Worm (Caenorhabditis elegans) whole organism, L1 larva: Measurements from ENCODE around the gene Y43F8B.7.
A peak's percentile ranks its signal among the peaks of the same experiment; 100 is the strongest.

Experiments
- C04F5.9 ChIP-seq: sonication (generic microtip); optimal IDR thresholded peaks from 2 replicates; lab custom pipeline; 2016; ENCODE audit warnings: missing genetic modification characterization, missing compliant biosample characterization
- C34B4.2 ChIP-seq: sonication (generic microtip); optimal IDR thresholded peaks from 2 replicates; lab custom pipeline; 2017; ENCODE audit warnings: mild to moderate bottlenecking, missing genetic modification characterization, missing compliant biosample characterization
- aly-2 ChIP-seq: fragments of 150-350 bp; optimal IDR thresholded peaks from 2 replicates; lab custom pipeline; 2014; ENCODE audit warnings: missing biosample characterization, missing genetic modification characterization
- ama-1 ChIP-seq: fragments of 150-350 bp; optimal IDR thresholded peaks from 2 replicates; lab custom pipeline; 2014
- blmp-1 ChIP-seq: fragments of 150-350 bp; optimal IDR thresholded peaks from 2 replicates; lab custom pipeline; 2014; ENCODE audit warnings: missing biosample characterization, missing genetic modification characterization
- ceh-63 ChIP-seq: fragments of 200-800 bp; sonication (Bioruptor generic); optimal IDR thresholded peaks from 2 replicates; lab custom pipeline; 2018; ENCODE audit warnings: mild to moderate bottlenecking, missing genetic modification characterization, missing compliant biosample characterization
- ceh-90 ChIP-seq: sonication (generic microtip); optimal IDR thresholded peaks from 2 replicates; lab custom pipeline; 2016; ENCODE audit warnings: missing genetic modification characterization, missing compliant biosample characterization
- ces-1 ChIP-seq: fragments of 150-350 bp; optimal IDR thresholded peaks from 2 replicates; lab custom pipeline; 2014; ENCODE audit warnings: missing biosample characterization, missing genetic modification reagents, missing genetic modification characterization
- dpl-1 ChIP-seq, 3 experiments: fragments of 150-350 bp in 2 of 3; sonication (generic microtip) in 1 of 3; optimal IDR thresholded peaks; 2 replicates each; lab custom pipeline; 2014 to 2017; ENCODE audit warnings: missing biosample characterization in 3 of 3, missing genetic modification characterization in 3 of 3, missing genetic modification reagents in 3 of 3
- efl-1 ChIP-seq, 4 experiments: fragments of 150-350 bp; optimal IDR thresholded peaks in 3 of 4; peaks in 1 of 4; 1 replicate in 1 of 4; 2 replicates in 3 of 4; lab custom pipeline; 2014; ENCODE audit warnings: missing biosample characterization in 2 of 4, missing genetic modification characterization in 2 of 4, missing genetic modification reagents in 2 of 4
- elt-2 ChIP-seq: sonication (generic microtip); optimal IDR thresholded peaks from 2 replicates; lab custom pipeline; 2016; ENCODE audit warnings: missing genetic modification characterization, mild to moderate bottlenecking, inconsistent platforms, missing compliant biosample characterization, missing genetic modification reagents
- ets-5 ChIP-seq: fragments of 200-800 bp; sonication (Bioruptor generic); IDR thresholded peaks from 2 replicates; pipeline ENCODE4 v1.3.6; 2022; ENCODE audit warnings: missing genetic modification characterization, missing compliant biosample characterization
- fos-1 ChIP-seq: fragments of 150-350 bp; optimal IDR thresholded peaks from 2 replicates; lab custom pipeline; 2014; ENCODE audit warnings: missing biosample characterization, missing genetic modification characterization
- grh-1 ChIP-seq: fragments of 200-800 bp; sonication (Bioruptor generic); IDR thresholded peaks from 2 replicates; pipeline ENCODE4 v1.3.6; 2022; ENCODE audit warnings: missing genetic modification reagents, missing genetic modification characterization, missing compliant biosample characterization
- hlh-17 ChIP-seq: fragments of 200-800 bp; sonication (Bioruptor generic); optimal IDR thresholded peaks from 2 replicates; lab custom pipeline; 2018; ENCODE audit warnings: missing genetic modification characterization, mild to moderate bottlenecking, missing compliant biosample characterization, moderate library complexity, borderline replicate concordance
- hpl-2 ChIP-seq: fragments of 150-350 bp; optimal IDR thresholded peaks from 2 replicates; lab custom pipeline; 2014; ENCODE audit warnings: missing biosample characterization, missing genetic modification reagents, missing genetic modification characterization
- irx-1 ChIP-seq: sonication (generic microtip); optimal IDR thresholded peaks from 2 replicates; lab custom pipeline; 2016; ENCODE audit warnings: missing genetic modification characterization, missing compliant biosample characterization
- jun-1 ChIP-seq: fragments of 150-350 bp; optimal IDR thresholded peaks from 2 replicates; lab custom pipeline; 2014; ENCODE audit warnings: missing biosample characterization, missing genetic modification reagents, missing genetic modification characterization
- lin-13 ChIP-seq: fragments of 150-350 bp; optimal IDR thresholded peaks from 2 replicates; lab custom pipeline; 2014; ENCODE audit warnings: missing biosample characterization, missing genetic modification reagents, missing genetic modification characterization
- lin-14 ChIP-seq: fragments of 200-800 bp; sonication (Bioruptor generic); optimal IDR thresholded peaks from 2 replicates; lab custom pipeline; 2018; ENCODE audit warnings: mild to moderate bottlenecking, missing genetic modification characterization, moderate library complexity, missing compliant biosample characterization
- lin-39 ChIP-seq: fragments of 150-350 bp; optimal IDR thresholded peaks from 2 replicates; lab custom pipeline; 2014; ENCODE audit warnings: missing biosample characterization, missing genetic modification reagents, missing genetic modification characterization
- lsy-2 ChIP-seq, 2 experiments: fragments of 150-350 bp; optimal IDR thresholded peaks; 2 replicates each; lab custom pipeline; 2014; ENCODE audit warnings: missing biosample characterization in 2 of 2, missing genetic modification characterization in 2 of 2
- nhr-11 ChIP-seq: fragments of 150-350 bp; optimal IDR thresholded peaks from 2 replicates; lab custom pipeline; 2014; ENCODE audit warnings: missing biosample characterization, missing genetic modification characterization
- nhr-12 ChIP-seq: sonication (generic microtip); optimal IDR thresholded peaks from 2 replicates; lab custom pipeline; 2017; ENCODE audit warnings: missing biosample characterization, missing genetic modification characterization
- nhr-47 ChIP-seq: sonication (generic microtip); optimal IDR thresholded peaks from 2 replicates; lab custom pipeline; 2016; ENCODE audit warnings: mild to moderate bottlenecking, missing genetic modification characterization, moderate library complexity, missing compliant biosample characterization
- nhr-71 ChIP-seq: sonication (generic microtip); optimal IDR thresholded peaks from 2 replicates; lab custom pipeline; 2016; ENCODE audit warnings: mild to moderate bottlenecking, missing genetic modification characterization, moderate library complexity, missing compliant biosample characterization
- nhr-76 ChIP-seq: sonication (generic microtip); optimal IDR thresholded peaks from 2 replicates; lab custom pipeline; 2017; ENCODE audit warnings: missing biosample characterization, missing genetic modification characterization
- nhr-77 ChIP-seq: fragments of 150-350 bp; optimal IDR thresholded peaks from 2 replicates; lab custom pipeline; 2014; ENCODE audit warnings: missing biosample characterization, missing genetic modification characterization
- nhr-84 ChIP-seq: sonication (generic microtip); optimal IDR thresholded peaks from 2 replicates; lab custom pipeline; 2017; ENCODE audit warnings: missing biosample characterization, missing genetic modification characterization
- rnt-1 ChIP-seq: sonication (generic microtip); optimal IDR thresholded peaks from 2 replicates; lab custom pipeline; 2016; ENCODE audit warnings: mild to moderate bottlenecking, missing genetic modification characterization, moderate library complexity, missing compliant biosample characterization
- skn-1 ChIP-seq: fragments of 150-350 bp; optimal IDR thresholded peaks from 2 replicates; lab custom pipeline; 2014; ENCODE audit warnings: missing biosample characterization, missing genetic modification characterization
- sox-4 ChIP-seq: sonication (generic microtip); optimal IDR thresholded peaks from 2 replicates; lab custom pipeline; 2016; ENCODE audit warnings: missing genetic modification characterization, missing compliant biosample characterization
- sptf-1 ChIP-seq: fragments of 150-350 bp; optimal IDR thresholded peaks from 2 replicates; lab custom pipeline; 2014; ENCODE audit warnings: missing biosample characterization, missing genetic modification characterization
- unc-30 ChIP-seq: sonication (generic microtip); optimal IDR thresholded peaks from 2 replicates; lab custom pipeline; 2017; ENCODE audit warnings: missing biosample characterization, missing genetic modification characterization
- xbp-1 ChIP-seq: sonication (generic microtip); optimal IDR thresholded peaks from 2 replicates; lab custom pipeline; 2016; ENCODE audit warnings: missing genetic modification characterization, missing compliant biosample characterization
- zip-4 ChIP-seq: fragments of 200-800 bp; sonication (Bioruptor generic); optimal IDR thresholded peaks from 2 replicates; lab custom pipeline; 2018; ENCODE audit warnings: mild to moderate bottlenecking, missing genetic modification characterization, moderate library complexity, missing compliant biosample characterization

The Y43F8B.7 gene

ce11 chrV:19502579-19503151 is 12.1 kb downstream of the Y43F8B.7 start, which contains the start of gene Y43F8B.3:
Gene Y43F8B.3, plus strand, starts transcription at chrV:19503101.
- TF ChIP-seq unc-30 (tag; lab: Kevin White, UChicago) (no peak), ceh-63 (GFP tag; lab: Kevin White, UChicago) (no peak), jun-1 (tag; lab: Kevin White, UChicago) (no peak), lin-13 (no peak), ceh-90 (no peak), zip-4 (no peak), skn-1 (tag; lab: Kevin White, UChicago) (no peak), nhr-71 (no peak), aly-2 (tag; lab: Kevin White, UChicago) (no peak), nhr-77 (no peak), irx-1 (no peak), blmp-1 (tag; lab: Kevin White, UChicago) (no peak), lin-14 (no peak), nhr-12 (tag; lab: Kevin White, UChicago) (no peak), hpl-2 (GFP tag; lab: Kevin White, UChicago) (no peak), xbp-1 (tag; lab: Kevin White, UChicago) (no peak), elt-2 (tag; lab: Kevin White, UChicago) (no peak)

ce11 chrV:19509061-19509460 is 18.5 kb downstream of the Y43F8B.7 start:
- TF ChIP-seq ama-1 (lab: Kevin White, UChicago) (no peak), C04F5.9 (tag; lab: Kevin White, UChicago) (no peak), efl-1 (optimal IDR thresholded peaks at IDR 0.05; lab: Kevin White, UChicago) (no peak), efl-1 (GFP tag; optimal IDR thresholded peaks at IDR 0.05 in 1 of 2; lab: Kevin White, UChicago) (peak in 1 of 2 experiments; percentile 19), ces-1 (GFP tag; lab: Kevin White, UChicago) (no peak)

ce11 chrV:19510352-19510751 is 19.8 kb downstream of the Y43F8B.7 start:
- TF ChIP-seq nhr-12 (tag; lab: Kevin White, UChicago), result no peak
- no peak for TF ChIP-seq hlh-17

ce11 chrV:19510925-19511324 is 20.4 kb downstream of the Y43F8B.7 start:
- TF ChIP-seq sox-4 (tag; lab: Kevin White, UChicago) (no peak), nhr-84 (tag; lab: Kevin White, UChicago) (no peak), sptf-1 (tag; lab: Kevin White, UChicago) (no peak), dpl-1 (GFP tag; optimal IDR thresholded peaks at IDR 0.05; lab: Kevin White, UChicago) (no peak), grh-1 (GFP tag; lab: Robert Waterston, UW) (no peak), rnt-1 (tag; lab: Kevin White, UChicago) (no peak), lsy-2 (tag; optimal IDR thresholded peaks at IDR 0.05; lab: Kevin White, UChicago) (no peak), ets-5 (GFP tag; lab: Robert Waterston, UW) (no peak), fos-1 (tag; lab: Kevin White, UChicago) (no peak)

ce11 chrV:19512260-19512947 is 21.8 kb downstream of the Y43F8B.7 start, which contains the start of gene Y43F8B.19:
Gene Y43F8B.19, minus strand, starts transcription at chrV:19512310.
- TF ChIP-seq C34B4.2 (no peak), nhr-11 (tag; lab: Kevin White, UChicago) (no peak), nhr-47 (tag; lab: Kevin White, UChicago) (no peak), lin-39 (no peak), efl-1 (optimal IDR thresholded peaks at IDR 0.05; lab: Kevin White, UChicago) (no peak), efl-1 (GFP tag; optimal IDR thresholded peaks at IDR 0.05 in 1 of 2; lab: Kevin White, UChicago) (peak in 1 of 2 experiments; percentile 6), rnt-1 (tag; lab: Kevin White, UChicago) (no peak), nhr-76 (tag; lab: Kevin White, UChicago) (no peak), blmp-1 (tag; lab: Kevin White, UChicago) (no peak)
